Fruit fly (Drosophila melanogaster): ENCODE results near the gene Jhbp15.

Jhbp15 gene

DNA sequence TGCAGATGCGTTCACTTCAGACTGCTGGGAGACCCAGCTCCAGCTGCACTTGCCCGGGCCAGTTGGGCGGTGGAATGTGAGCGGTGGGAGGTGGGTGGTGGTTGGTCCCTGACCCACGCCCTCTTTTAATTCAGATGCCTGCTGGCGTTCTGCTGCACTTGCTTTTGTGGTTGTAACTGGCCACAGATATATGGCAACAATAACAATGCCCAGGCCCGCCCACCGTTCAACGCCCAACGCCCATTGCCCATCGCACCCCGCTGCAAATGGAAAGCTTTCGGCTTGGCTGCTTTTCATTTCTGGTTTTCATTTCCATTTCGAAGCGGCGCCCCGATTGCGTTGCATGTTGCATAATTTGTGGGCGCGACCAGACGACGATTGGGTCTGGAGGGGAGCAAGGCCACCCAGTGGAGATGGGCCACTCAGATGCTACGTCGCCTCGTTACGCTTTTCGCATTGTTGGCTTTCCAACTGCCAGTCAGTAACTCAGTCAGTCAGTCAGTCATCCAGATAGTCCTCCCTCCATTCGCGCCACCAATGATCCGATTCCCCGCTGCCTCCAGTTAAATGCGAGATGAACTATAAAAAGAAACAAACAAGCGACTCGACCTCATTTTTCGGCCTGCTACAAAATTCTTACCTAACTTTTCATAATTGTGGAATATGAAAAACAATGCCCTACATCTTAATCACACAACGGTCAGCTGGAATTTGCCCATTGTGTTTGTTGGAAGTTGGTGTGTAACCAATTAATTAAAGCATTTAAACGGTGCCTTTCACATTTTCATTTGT is 39.7 kb upstream of the Jhbp15 start:
- TF ChIP-seq N (GFP tag; optimal IDR thresholded peaks at IDR 0.05) (no peak), rgr (GFP tag; optimal IDR thresholded peaks at IDR 0.05) (no peak), CrebA (GFP tag; optimal IDR thresholded peaks at IDR 0.05; ENCODE audit: borderline replicate concordance) (no peak), Dfd (GFP tag; optimal IDR thresholded peaks at IDR 0.05) (no peak), HLH106 (tag; optimal IDR thresholded peaks at IDR 0.05) (no peak), dl (GFP tag; optimal IDR thresholded peaks at IDR 0.05; ENCODE audit: insufficient read depth in 1 of 2, partially characterized antibody in 2 of 2) (no peak), OdsH (GFP tag; optimal IDR thresholded peaks at IDR 0.05) (no peak), GATAd (GFP tag; optimal IDR thresholded peaks at IDR 0.05) (no peak), sv (GFP tag; optimal IDR thresholded peaks at IDR 0.05) (no peak), woc (GFP tag; optimal IDR thresholded peaks at IDR 0.05) (no peak), foxo (GFP tag; optimal IDR thresholded peaks at IDR 0.05) (no peak), Hnf4 (GFP tag; optimal IDR thresholded peaks at IDR 0.05) (no peak), CG9705 (GFP tag; optimal IDR thresholded peaks at IDR 0.05) (no peak), pan (optimal IDR thresholded peaks at IDR 0.05) (no peak), dsf (GFP tag; optimal IDR thresholded peaks at IDR 0.05; ENCODE audit: borderline replicate concordance) (no peak)

DNA sequence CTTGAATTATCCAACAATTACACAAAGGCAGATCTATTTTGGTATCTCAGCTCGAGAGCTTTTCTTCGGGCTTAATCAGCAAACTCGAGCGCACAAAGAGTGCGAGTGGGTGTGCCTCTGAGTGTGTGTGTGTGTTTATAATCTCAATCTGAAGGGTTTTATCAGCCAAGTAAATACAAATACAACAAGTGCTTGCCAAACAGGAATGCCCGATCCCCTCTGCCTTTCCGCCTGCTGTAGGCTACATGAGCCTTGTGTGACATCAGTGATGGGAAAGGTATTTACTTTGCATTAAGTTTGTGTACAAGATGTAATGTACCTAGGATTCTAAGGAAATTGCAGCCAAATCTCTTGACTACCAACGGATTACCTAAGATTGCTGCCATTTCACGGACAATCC is 38.6 kb upstream of the Jhbp15 start:
- peak; percentile 22 for TF ChIP-seq Hr83 (GFP tag; optimal IDR thresholded peaks at IDR 0.05; ENCODE audit: poor library complexity, severe bottlenecking)
- peak; percentile 38 for TF ChIP-seq fru (GFP tag; optimal IDR thresholded peaks at IDR 0.05)
- no peak for TF ChIP-seq lola (GFP tag; optimal IDR thresholded peaks at IDR 0.05)

DNA sequence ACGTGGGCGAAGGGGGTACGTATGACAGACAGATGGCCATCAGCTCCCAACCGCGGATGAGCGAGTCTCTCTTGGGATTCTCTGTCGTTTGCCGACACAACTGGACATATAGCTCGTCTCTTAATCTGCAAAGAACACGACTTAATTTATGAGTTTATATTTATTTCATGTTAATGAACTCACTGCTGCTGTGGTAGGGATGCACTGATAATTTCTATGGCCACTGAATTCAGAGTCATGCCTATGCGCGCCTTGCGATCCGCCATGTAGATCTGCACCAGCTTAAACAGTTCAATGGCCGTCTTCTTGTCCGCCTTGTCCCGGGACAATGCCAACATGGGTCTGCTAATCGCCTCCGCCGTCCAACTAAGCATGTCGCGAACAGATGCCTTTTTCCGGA is 34.2 kb upstream of the Jhbp15 start:
- TF ChIP-seq h (GFP tag; optimal IDR thresholded peaks at IDR 0.05) (no peak), sv (GFP tag; optimal IDR thresholded peaks at IDR 0.05) (no peak), CrebA (GFP tag; optimal IDR thresholded peaks at IDR 0.05; ENCODE audit: borderline replicate concordance) (no peak), N (GFP tag; optimal IDR thresholded peaks at IDR 0.05) (no peak), Sp1 (GFP tag; optimal IDR thresholded peaks at IDR 0.05) (no peak), dmrt93B (GFP tag; optimal IDR thresholded peaks at IDR 0.05) (no peak), OdsH (GFP tag; optimal IDR thresholded peaks at IDR 0.05) (no peak), brk (GFP tag; optimal IDR thresholded peaks at IDR 0.05) (no peak), woc (GFP tag; optimal IDR thresholded peaks at IDR 0.05) (no peak), tai (GFP tag; optimal IDR thresholded peaks at IDR 0.05) (no peak), Hr83 (GFP tag; optimal IDR thresholded peaks at IDR 0.05; ENCODE audit: poor library complexity, severe bottlenecking) (no peak), fru (GFP tag; optimal IDR thresholded peaks at IDR 0.05) (no peak)

DNA sequence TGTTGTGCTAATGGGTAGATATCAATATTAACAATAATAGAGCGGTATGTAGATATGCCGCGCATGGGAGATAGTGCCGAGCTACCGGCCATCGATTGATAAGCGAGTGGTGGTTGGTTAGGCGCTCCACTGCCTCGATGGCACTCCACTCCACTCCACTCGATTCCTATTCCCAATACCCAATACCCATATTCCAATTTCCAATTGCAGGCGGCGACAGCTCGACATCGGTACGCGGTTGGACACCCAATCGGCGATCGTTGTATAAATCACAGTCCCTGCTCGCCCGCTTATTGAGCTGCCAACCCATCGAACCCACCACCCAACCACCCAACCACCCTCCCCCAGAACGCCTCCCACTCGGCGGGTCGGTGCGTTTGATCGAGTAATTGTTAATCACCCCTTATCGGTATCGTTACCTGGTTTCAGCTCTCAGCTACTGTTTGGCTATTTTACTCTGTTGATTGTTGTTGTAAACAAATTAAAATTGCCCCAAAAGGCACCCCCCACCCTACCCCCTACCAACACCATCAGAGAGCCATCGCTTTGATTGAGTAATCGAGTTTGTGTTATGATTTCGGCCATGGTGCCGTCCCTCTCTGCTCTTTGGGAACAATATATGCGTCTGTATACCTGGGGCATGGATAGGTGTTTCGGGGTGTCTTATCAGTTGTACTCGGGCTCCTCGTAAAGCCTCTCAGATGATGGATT is 30.3 kb upstream of the Jhbp15 start, which contains the start of gene HHEX:
TSS of gene HHEX (minus strand) at position 51 of the 711 bp plus-strand sequence.
- TF ChIP-seq psq (GFP tag; optimal IDR thresholded peaks at IDR 0.05) (no peak), Rel (GFP tag; optimal IDR thresholded peaks at IDR 0.05) (no peak), Rel (tag; optimal IDR thresholded peaks at IDR 0.05) (peak; percentile 20)

DNA sequence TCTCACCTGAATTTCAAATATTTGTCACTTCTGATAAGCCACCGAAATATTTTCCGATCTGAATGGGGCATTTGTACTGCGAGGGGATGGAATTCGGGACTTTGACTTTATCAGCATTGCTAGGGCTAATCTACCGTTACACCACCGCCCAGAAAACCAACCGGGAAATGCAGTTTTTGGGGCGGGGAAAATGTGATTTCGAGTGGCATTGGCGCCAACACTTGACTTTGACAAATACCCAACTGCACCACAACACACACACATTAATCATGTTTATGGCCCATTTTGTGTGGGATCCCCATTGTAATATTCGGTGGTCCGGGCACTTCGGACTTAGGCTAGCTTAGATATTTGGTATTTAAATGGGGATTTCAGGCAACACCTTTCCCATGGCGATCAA is 28.2 kb upstream of the Jhbp15 start:
- TF ChIP-seq dsf (GFP tag; optimal IDR thresholded peaks at IDR 0.05; ENCODE audit: borderline replicate concordance) (no peak), foxo (GFP tag; optimal IDR thresholded peaks at IDR 0.05) (no peak), CrebA (GFP tag; optimal IDR thresholded peaks at IDR 0.05; ENCODE audit: borderline replicate concordance) (no peak), Dif (GFP tag; optimal IDR thresholded peaks at IDR 0.05; ENCODE audit: partially characterized antibody) (no peak), psq (GFP tag; optimal IDR thresholded peaks at IDR 0.05) (no peak), Hnf4 (GFP tag; optimal IDR thresholded peaks at IDR 0.05) (no peak), br (GFP tag; optimal IDR thresholded peaks at IDR 0.05) (no peak), OdsH (GFP tag; optimal IDR thresholded peaks at IDR 0.05) (no peak), HLH106 (tag; optimal IDR thresholded peaks at IDR 0.05) (no peak), GATAd (GFP tag; optimal IDR thresholded peaks at IDR 0.05) (no peak), CG32264 (GFP tag; optimal IDR thresholded peaks at IDR 0.05) (no peak), h (GFP tag; optimal IDR thresholded peaks at IDR 0.05) (no peak), Hr78 (GFP tag; optimal IDR thresholded peaks at IDR 0.05) (no peak), woc (GFP tag; optimal IDR thresholded peaks at IDR 0.05) (no peak), tai (GFP tag; optimal IDR thresholded peaks at IDR 0.05) (no peak), brk (GFP tag; optimal IDR thresholded peaks at IDR 0.05) (no peak), Jra (GFP tag; optimal IDR thresholded peaks at IDR 0.05) (no peak), Rel (GFP tag; optimal IDR thresholded peaks at IDR 0.05) (no peak), Rel (tag; optimal IDR thresholded peaks at IDR 0.05) (no peak)

Measured in whole organism, wandering third instar larva.